Worm (Caenorhabditis elegans): ENCODE measurements around the gene F22E5.17.

- no peak for TF ChIP-seq elt-1 (tag; optimal IDR thresholded peaks at IDR 0.05; ENCODE audit: borderline replicate concordance, insufficient read depth)
- TF ChIP-seq nhr-237 (tag; optimal IDR thresholded peaks at IDR 0.05): no peak
- no peak for TF ChIP-seq snpc-4 (tag; optimal IDR thresholded peaks at IDR 0.05)
- no peak for TF ChIP-seq nhr-12 (tag; optimal IDR thresholded peaks at IDR 0.05)
- no peak for TF ChIP-seq elt-3 (tag; optimal IDR thresholded peaks at IDR 0.05)
- TF ChIP-seq lsy-2 (tag; optimal IDR thresholded peaks at IDR 0.05): no peak
- TF ChIP-seq lin-13 (tag; optimal IDR thresholded peaks at IDR 0.05): no peak
- no peak for TF ChIP-seq sptf-1 (tag; optimal IDR thresholded peaks at IDR 0.05)
- no peak for TF ChIP-seq mep-1 (tag; optimal IDR thresholded peaks at IDR 0.05)
- TF ChIP-seq pha-4 (tag; optimal IDR thresholded peaks at IDR 0.05): no peak
- no peak for TF ChIP-seq sem-2 (GFP tag; optimal IDR thresholded peaks at IDR 0.05)
Observed at ce11 chrII:2690080-2690479, 12.2 kb downstream of the F22E5.17 start, which contains the start of gene nspf-3.
